Fruit fly (Drosophila melanogaster) Kc167 (cell line): ENCODE measurements around the gene CG5440.

ENCODE experiments used
- Myc ChIP-seq: fragments of >200 bp; optimal IDR thresholded peaks from 2 replicates; lab custom pipeline; 2017; ENCODE audit warnings: missing external identifiers
- Sin3A ChIP-seq: fragments of >200 bp; optimal IDR thresholded peaks from 2 replicates; lab custom pipeline; 2018; ENCODE audit warnings: missing external identifiers
- h ChIP-seq: fragments of >200 bp; optimal IDR thresholded peaks from 3 replicates; lab custom pipeline; 2018; ENCODE audit warnings: missing external identifiers
- insv ChIP-seq: fragments of >200 bp; optimal IDR thresholded peaks from 3 replicates; lab custom pipeline; 2018; ENCODE audit warnings: missing external identifiers
- psq ChIP-seq: fragments of >200 bp; optimal IDR thresholded peaks from 2 replicates; lab custom pipeline; 2017; ENCODE audit warnings: missing external identifiers
- ttk ChIP-seq: sonication (Bioruptor generic); optimal IDR thresholded peaks from 2 replicates; lab custom pipeline; 2017; ENCODE audit warnings: missing external identifiers

CG5440 gene

dm6 chr2L:1333828-1334227, at the start of gene CG5440:
CG5440 (plus strand) TSS chr2L:1334128.
- TF ChIP-seq h (lab: Kevin White, UChicago) (no peak), Sin3A (lab: Kevin White, UChicago) (no peak), ttk (lab: Kevin White, UChicago) (no peak), insv (lab: Kevin White, UChicago) (no peak), Myc (no peak), psq (no peak)

dm6 chr2L:1312321-1312720, 21.6 kb upstream of the CG5440 start:
- TF ChIP-seq h (lab: Kevin White, UChicago) (no peak), Sin3A (lab: Kevin White, UChicago) (no peak), insv (lab: Kevin White, UChicago) (no peak), Myc (no peak), psq (no peak), ttk (lab: Kevin White, UChicago) (no peak)

- TF ChIP-seq Sin3A (lab: Kevin White, UChicago) (no peak), psq (no peak), h (lab: Kevin White, UChicago) (no peak), Myc (no peak), insv (lab: Kevin White, UChicago) (no peak), ttk (lab: Kevin White, UChicago) (no peak)
These were observed 18.6 kb upstream of the CG5440 start for dm6 chr2L:1315283-1315682.

- TF ChIP-seq Sin3A (lab: Kevin White, UChicago) (no peak), Myc (no peak), ttk (lab: Kevin White, UChicago) (no peak), psq (no peak), h (lab: Kevin White, UChicago) (no peak), insv (lab: Kevin White, UChicago) (no peak)
These were observed 17.5 kb upstream of the CG5440 start for dm6 chr2L:1316422-1316821.

- TF ChIP-seq ttk (lab: Kevin White, UChicago) (no peak), Sin3A (lab: Kevin White, UChicago) (no peak), psq (no peak), Myc (no peak), h (lab: Kevin White, UChicago) (no peak), insv (lab: Kevin White, UChicago) (no peak)
These were observed 5.1 kb upstream of the CG5440 start, which contains the start of gene a5 for dm6 chr2L:1328861-1329260. a5 (plus strand) TSS chr2L:1329161.

- TF ChIP-seq insv (lab: Kevin White, UChicago) (no peak), Myc (no peak), ttk (lab: Kevin White, UChicago) (no peak)
These were observed 8.1 kb downstream of the CG5440 start, which contains the start of gene CG33923 for dm6 chr2L:1341995-1342394. CG33923 (minus strand) TSS chr2L:1342095.

dm6 chr2L:1344071-1344470, 10.1 kb downstream of the CG5440 start, which contains the start of the genes CG33922 and Cdlc2:
CG33922 (minus strand) TSS chr2L:1344171.
Cdlc2 (plus strand) TSS chr2L:1344400.
- TF ChIP-seq psq (no peak), h (lab: Kevin White, UChicago) (no peak), ttk (lab: Kevin White, UChicago) (no peak), Myc (no peak), Sin3A (lab: Kevin White, UChicago) (no peak), insv (lab: Kevin White, UChicago) (no peak)

- TF ChIP-seq Myc (no peak), h (lab: Kevin White, UChicago) (no peak), insv (lab: Kevin White, UChicago) (no peak), ttk (lab: Kevin White, UChicago) (no peak), psq (no peak), Sin3A (lab: Kevin White, UChicago) (no peak)
These were observed 12.1 kb downstream of the CG5440 start for dm6 chr2L:1346034-1346433.

- TF ChIP-seq h (lab: Kevin White, UChicago) (no peak), Myc (no peak), insv (lab: Kevin White, UChicago) (no peak)
These were observed 18.8 kb downstream of the CG5440 start, which contains the start of gene CG5556 for dm6 chr2L:1352768-1353167. CG5556 (minus strand) TSS chr2L:1352868.

dm6 chr2L:1354009-1354408, 20.1 kb downstream of the CG5440 start, which contains the start of gene CG5561:
CG5561 (minus strand) TSS chr2L:1354109.
- no peak for TF ChIP-seq insv (lab: Kevin White, UChicago)
- no peak for TF ChIP-seq psq
- no peak for TF ChIP-seq ttk (lab: Kevin White, UChicago)
- TF ChIP-seq h (lab: Kevin White, UChicago) = no peak
- TF ChIP-seq Sin3A (lab: Kevin White, UChicago) = no peak
- TF ChIP-seq Myc = no peak

- no peak for TF ChIP-seq Sin3A (lab: Kevin White, UChicago)
- TF ChIP-seq psq = no peak
- TF ChIP-seq Myc = no peak
- no peak for TF ChIP-seq insv (lab: Kevin White, UChicago)
These were observed 20.9 kb downstream of the CG5440 start, which contains the start of gene CG31924 for dm6 chr2L:1354819-1355218. CG31924 (minus strand) TSS chr2L:1354919.

- TF ChIP-seq Sin3A (lab: Kevin White, UChicago) (no peak), psq (no peak), ttk (lab: Kevin White, UChicago) (no peak), Myc (no peak), h (lab: Kevin White, UChicago) (no peak), insv (lab: Kevin White, UChicago) (no peak)
These were observed 21.9 kb downstream of the CG5440 start, which contains the start of gene CG5565 for dm6 chr2L:1355824-1356223. CG5565 (minus strand) TSS chr2L:1355924.

dm6 chr2L:1359690-1360089, 25.8 kb downstream of the CG5440 start, which contains the start of gene CG31659:
CG31659 (minus strand) TSS chr2L:1359790.
- no peak for TF ChIP-seq h (lab: Kevin White, UChicago)
- TF ChIP-seq insv (lab: Kevin White, UChicago) = no peak
- no peak for TF ChIP-seq Myc
- no peak for TF ChIP-seq psq
